Worm (Caenorhabditis elegans) whole organism, L4 larva: Measurements from ENCODE around the gene T23B7.3.
A peak's percentile ranks its signal among the peaks of the same experiment; 100 is the strongest.

ENCODE experiments used
- F10B5.3 ChIP-seq: sonication (generic microtip); optimal IDR thresholded peaks from 2 replicates; lab custom pipeline; 2016; ENCODE audit warnings: mild to moderate bottlenecking, missing genetic modification characterization, missing compliant biosample characterization
- F37D6.2 ChIP-seq: sonication (generic microtip); optimal IDR thresholded peaks from 2 replicates; lab custom pipeline; 2016; ENCODE audit warnings: mild to moderate bottlenecking, missing genetic modification characterization, missing compliant biosample characterization
- T20F7.1 ChIP-seq: fragments of 200-800 bp; sonication (Bioruptor generic); optimal IDR thresholded peaks from 2 replicates; lab custom pipeline; 2018; ENCODE audit warnings: mild to moderate bottlenecking, missing genetic modification characterization, missing compliant biosample characterization
- Y75B8A.6 ChIP-seq: fragments of 200-800 bp; sonication (Bioruptor generic); IDR thresholded peaks from 2 replicates; pipeline ENCODE4 v1.3.6; 2022; ENCODE audit warnings: missing genetic modification reagents, missing genetic modification characterization, missing compliant biosample characterization
- ZK337.2 ChIP-seq: fragments of 200-800 bp; sonication (Bioruptor generic); IDR thresholded peaks from 2 replicates; pipeline ENCODE4 v1.3.6; 2022; ENCODE audit warnings: missing genetic modification reagents, missing genetic modification characterization, missing compliant biosample characterization
- ZK546.5 ChIP-seq, 2 experiments: sonication (generic microtip); optimal IDR thresholded peaks; 2 replicates each; lab custom pipeline; 2017; ENCODE audit warnings: missing biosample characterization in 2 of 2, missing genetic modification characterization in 2 of 2
- aha-1 ChIP-seq: fragments of 150-350 bp; peaks from one replicate; lab custom pipeline; 2014; ENCODE audit warnings: missing biosample characterization, missing genetic modification characterization
- aly-2 ChIP-seq: sonication (generic microtip); optimal IDR thresholded peaks from 2 replicates; lab custom pipeline; 2018; ENCODE audit warnings: missing biosample characterization, missing genetic modification characterization
- ama-1 ChIP-seq: fragments of 150-350 bp; optimal IDR thresholded peaks from 2 replicates; lab custom pipeline; 2014; ENCODE audit warnings: inconsistent platforms, mixed read lengths
- arid-1 ChIP-seq: fragments of 200-800 bp; sonication (Bioruptor generic); conservative IDR thresholded peaks from 2 replicates; pipeline ENCODE4 v1.3.6; 2022; ENCODE audit warnings: missing genetic modification reagents, missing genetic modification characterization, missing compliant biosample characterization
- attf-4 ChIP-seq: sonication (generic microtip); optimal IDR thresholded peaks from 3 replicates; lab custom pipeline; 2017; ENCODE audit warnings: missing biosample characterization, missing genetic modification characterization
- ceh-20 ChIP-seq: fragments of 200-800 bp; sonication (Bioruptor generic); IDR thresholded peaks from 2 replicates; pipeline ENCODE4 v1.3.6; 2022; ENCODE audit warnings: missing genetic modification reagents, missing genetic modification characterization, missing compliant biosample characterization
- ceh-32 ChIP-seq: sonication (generic microtip); optimal IDR thresholded peaks from 2 replicates; lab custom pipeline; 2016; ENCODE audit warnings: mild to moderate bottlenecking, missing genetic modification characterization, missing compliant biosample characterization; ENCODE audit not compliant: poor library complexity
- ceh-62 ChIP-seq: sonication (generic microtip); optimal IDR thresholded peaks from 2 replicates; lab custom pipeline; 2017; ENCODE audit warnings: missing biosample characterization, missing genetic modification characterization
- ceh-82 ChIP-seq: sonication (generic microtip); optimal IDR thresholded peaks from 2 replicates; lab custom pipeline; 2017; ENCODE audit warnings: missing biosample characterization, missing genetic modification characterization
- ces-1 ChIP-seq: fragments of 150-350 bp; sonication (generic microtip); optimal IDR thresholded peaks from 4 replicates; lab custom pipeline; 2014; ENCODE audit warnings: missing biosample characterization, missing genetic modification reagents, missing genetic modification characterization
- cey-2 ChIP-seq: sonication (generic microtip); optimal IDR thresholded peaks from 3 replicates; lab custom pipeline; 2017; ENCODE audit warnings: missing genetic modification characterization, mild to moderate bottlenecking, missing compliant biosample characterization, antibody characterized with exemption, borderline replicate concordance; ENCODE audit not compliant: insufficient read depth
- daf-19 ChIP-seq: fragments of 200-800 bp; sonication (Bioruptor generic); conservative IDR thresholded peaks from 2 replicates; pipeline ENCODE4 v1.3.6; 2022; ENCODE audit warnings: missing genetic modification characterization, missing compliant biosample characterization
- daf-8 ChIP-seq: fragments of 200-800 bp; sonication (Bioruptor generic); IDR thresholded peaks from 2 replicates; pipeline ENCODE4 v1.3.6; 2022; ENCODE audit warnings: missing genetic modification characterization, missing compliant biosample characterization
- dmd-6 ChIP-seq: fragments of 200-800 bp; sonication (Bioruptor generic); IDR thresholded peaks from 2 replicates; pipeline ENCODE4 v1.3.6; 2022; ENCODE audit warnings: missing genetic modification reagents, missing genetic modification characterization, missing compliant biosample characterization
- dmd-9 ChIP-seq: fragments of 200-800 bp; sonication (Bioruptor generic); IDR thresholded peaks from 2 replicates; pipeline ENCODE4 v1.3.6; 2022; ENCODE audit warnings: missing genetic modification reagents, missing genetic modification characterization, missing compliant biosample characterization
- dve-1 ChIP-seq: sonication (generic microtip); optimal IDR thresholded peaks from 2 replicates; lab custom pipeline; 2017; ENCODE audit warnings: antibody characterized with exemption, mild to moderate bottlenecking, missing genetic modification characterization, missing compliant biosample characterization; ENCODE audit not compliant: insufficient read depth
- egl-27 ChIP-seq: sonication (generic microtip); optimal IDR thresholded peaks from 3 replicates; lab custom pipeline; 2017; ENCODE audit warnings: missing biosample characterization, missing genetic modification reagents, missing genetic modification characterization
- egl-43 ChIP-seq: fragments of 200-800 bp; sonication (Bioruptor generic); IDR thresholded peaks from 2 replicates; pipeline ENCODE4 v1.3.6; 2022; ENCODE audit warnings: missing genetic modification reagents, missing genetic modification characterization, missing compliant biosample characterization
- fkh-10 ChIP-seq: fragments of 150-350 bp; optimal IDR thresholded peaks from 2 replicates; lab custom pipeline; 2014; ENCODE audit warnings: missing biosample characterization, missing genetic modification reagents, missing genetic modification characterization
- gei-8 ChIP-seq: fragments of 200-800 bp; sonication (Bioruptor generic); optimal IDR thresholded peaks from 2 replicates; lab custom pipeline; 2018; ENCODE audit warnings: mild to moderate bottlenecking, missing genetic modification characterization, missing compliant biosample characterization
- hif-1 ChIP-seq, 2 experiments: sonication (generic microtip); optimal IDR thresholded peaks; 2 replicates each; lab custom pipeline; 2016 to 2017; ENCODE audit warnings: missing compliant biosample characterization in 2 of 2, missing genetic modification characterization in 2 of 2, missing genetic modification reagents in 2 of 2, missing genotype in 2 of 2, mild to moderate bottlenecking in 1 of 2
- lim-7 ChIP-seq: fragments of 200-800 bp; sonication (Bioruptor generic); IDR thresholded peaks from 2 replicates; pipeline ENCODE4 v1.3.6; 2022; ENCODE audit warnings: missing genetic modification characterization, missing compliant biosample characterization
- lin-15B ChIP-seq: fragments of 150-350 bp; sonication (generic microtip); optimal IDR thresholded peaks from 3 replicates; lab custom pipeline; 2014; ENCODE audit warnings: missing biosample characterization, missing genetic modification characterization
- lin-29 ChIP-seq: fragments of 200-800 bp; sonication (Bioruptor generic); IDR thresholded peaks from 2 replicates; pipeline ENCODE4 v1.3.6; 2022; ENCODE audit warnings: missing genetic modification reagents, missing genetic modification characterization, missing compliant biosample characterization
- lir-3 ChIP-seq: sonication (generic microtip); optimal IDR thresholded peaks from 2 replicates; lab custom pipeline; 2016; ENCODE audit warnings: mild to moderate bottlenecking, missing genetic modification characterization, missing compliant biosample characterization
- lsy-2 ChIP-seq, 2 experiments: fragments of 150-350 bp in 1 of 2; sonication (generic microtip) in 1 of 2; optimal IDR thresholded peaks; 2 replicates each; lab custom pipeline; 2014 to 2017; ENCODE audit warnings: missing biosample characterization in 2 of 2, missing genetic modification characterization in 2 of 2
- madf-5 ChIP-seq, 2 experiments: fragments of 200-800 bp; sonication (Bioruptor generic); IDR thresholded peaks; 2 replicates each; pipeline ENCODE4 v1.3.6; 2022; ENCODE audit warnings: missing compliant biosample characterization in 2 of 2, missing genetic modification characterization in 2 of 2
- madf-9 ChIP-seq: fragments of 200-800 bp; sonication (Bioruptor generic); conservative IDR thresholded peaks from 2 replicates; pipeline ENCODE4 v1.3.6; 2022; ENCODE audit warnings: missing genetic modification reagents, missing genetic modification characterization, missing compliant biosample characterization
- mdl-1 ChIP-seq, 2 experiments: fragments of 150-350 bp in 1 of 2; sonication (generic microtip) in 1 of 2; optimal IDR thresholded peaks; 2 replicates each; lab custom pipeline; 2014 to 2017; ENCODE audit warnings: missing biosample characterization in 2 of 2, missing genetic modification characterization in 2 of 2
- mdt-29 ChIP-seq: fragments of 200-800 bp; sonication (Bioruptor generic); IDR thresholded peaks from 2 replicates; pipeline ENCODE4 v1.3.6; 2022; ENCODE audit warnings: missing genetic modification reagents, missing genetic modification characterization, missing compliant biosample characterization
- mep-1 ChIP-seq: fragments of 150-350 bp; sonication (generic microtip); optimal IDR thresholded peaks from 3 replicates; lab custom pipeline; 2014; ENCODE audit warnings: missing biosample characterization, missing genetic modification characterization
- mes-2 ChIP-seq: sonication (generic microtip); optimal IDR thresholded peaks from 2 replicates; lab custom pipeline; 2016; ENCODE audit warnings: missing genotype, mild to moderate bottlenecking, missing genetic modification characterization, missing compliant biosample characterization; ENCODE audit not compliant: poor library complexity, severe bottlenecking
- mxl-2 ChIP-seq: fragments of 200-800 bp; sonication (Bioruptor generic); conservative IDR thresholded peaks from 2 replicates; pipeline ENCODE4 v1.3.6; 2022; ENCODE audit warnings: missing genetic modification reagents, missing genetic modification characterization, missing compliant biosample characterization
- nhr-25 ChIP-seq: sonication (generic microtip); optimal IDR thresholded peaks from 2 replicates; lab custom pipeline; 2017; ENCODE audit warnings: missing genetic modification characterization, mild to moderate bottlenecking, missing compliant biosample characterization, antibody characterized with exemption, moderate library complexity, borderline replicate concordance; ENCODE audit not compliant: insufficient read depth
- nhr-42 ChIP-seq: fragments of 200-800 bp; sonication (Bioruptor generic); IDR thresholded peaks from 2 replicates; pipeline ENCODE4 v1.3.6; 2022; ENCODE audit warnings: missing genetic modification characterization, missing compliant biosample characterization
- nhr-48 ChIP-seq: sonication (generic microtip); optimal IDR thresholded peaks from 2 replicates; lab custom pipeline; 2016; ENCODE audit warnings: mild to moderate bottlenecking, missing genetic modification characterization, missing compliant biosample characterization
- spr-3 ChIP-seq: fragments of 200-800 bp; sonication (Bioruptor generic); optimal IDR thresholded peaks from 2 replicates; lab custom pipeline; 2018; ENCODE audit warnings: mild to moderate bottlenecking, missing genetic modification characterization, missing compliant biosample characterization
- tag-97 ChIP-seq: fragments of 200-800 bp; sonication (Bioruptor generic); IDR thresholded peaks from 2 replicates; pipeline ENCODE4 v1.3.6; 2022; ENCODE audit warnings: missing genetic modification characterization, missing compliant biosample characterization
- unc-130 ChIP-seq: sonication (generic microtip); optimal IDR thresholded peaks from 2 replicates; lab custom pipeline; 2016; ENCODE audit warnings: missing genetic modification reagents, missing genetic modification characterization, missing compliant biosample characterization
- vab-7 ChIP-seq: fragments of 200-800 bp; sonication (Bioruptor generic); IDR thresholded peaks from 2 replicates; pipeline ENCODE4 v1.3.6; 2022; ENCODE audit warnings: missing genetic modification reagents, missing genetic modification characterization, missing compliant biosample characterization
- zfp-2 ChIP-seq: sonication (generic microtip); optimal IDR thresholded peaks from 2 replicates; lab custom pipeline; 2016; ENCODE audit warnings: mild to moderate bottlenecking, missing genetic modification characterization, missing compliant biosample characterization
- zfp-3 ChIP-seq: fragments of 200-800 bp; sonication (Bioruptor generic); conservative IDR thresholded peaks from 2 replicates; pipeline ENCODE4 v1.3.6; 2022; ENCODE audit warnings: missing genetic modification reagents, missing genetic modification characterization, missing compliant biosample characterization
- zip-2 ChIP-seq: fragments of 150-350 bp; optimal IDR thresholded peaks from 2 replicates; lab custom pipeline; 2014; ENCODE audit warnings: missing biosample characterization, missing genetic modification characterization

T23B7.3 gene

DNA sequence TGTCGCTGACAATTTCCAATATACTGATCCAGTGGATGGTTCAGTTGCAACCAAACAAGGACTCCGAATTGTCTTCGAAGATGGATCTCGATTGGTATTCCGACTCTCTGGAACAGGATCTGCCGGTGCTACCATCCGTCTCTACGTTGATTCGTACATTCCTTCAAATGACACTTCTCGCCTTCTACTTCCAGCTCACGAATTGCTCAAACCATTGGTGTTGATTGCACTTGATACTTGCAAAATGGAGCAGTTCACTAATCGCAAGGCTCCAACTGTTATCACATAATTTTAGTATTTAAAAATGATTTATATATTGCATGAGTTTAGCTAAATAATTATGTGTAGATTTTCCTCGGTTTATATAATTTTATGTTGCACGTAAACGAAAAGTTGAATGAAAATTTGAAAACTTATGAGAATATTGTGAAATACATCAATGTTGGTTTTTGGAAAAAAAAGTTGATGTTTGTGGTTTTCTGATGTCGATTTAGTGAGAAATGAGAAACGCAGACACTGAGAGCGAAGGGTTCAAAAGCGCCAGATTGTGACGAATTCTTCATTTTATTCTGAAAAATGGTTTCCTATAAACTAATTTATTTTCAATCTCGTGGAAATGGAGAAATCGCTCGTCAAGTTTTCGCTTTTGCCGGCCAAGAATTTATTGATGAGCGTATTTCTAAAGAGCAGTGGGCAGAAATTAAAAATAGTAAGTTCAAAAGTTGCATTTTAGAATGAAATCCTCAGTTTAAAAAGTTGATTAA, 41.2 kb downstream of the T23B7.3 start, which contains the start of gene gst-9 (continued):
- no peak for TF ChIP-seq F10B5.3
- no peak for TF ChIP-seq attf-4 (tag; lab: Kevin White, UChicago)
- no peak for TF ChIP-seq ceh-32 (tag; lab: Kevin White, UChicago)
- no peak for TF ChIP-seq daf-19 (GFP tag; lab: Robert Waterston, UW)
- 0 out of 2 replicates have a peak, but pooled peaks have one; percentile 59 for TF ChIP-seq egl-43 (GFP tag; lab: Robert Waterston, UW)
- TF ChIP-seq ZK546.5 (tag; optimal IDR thresholded peaks at IDR 0.05; lab: Kevin White, UChicago) = no peak
- no peak for TF ChIP-seq ceh-20 (GFP tag; lab: Robert Waterston, UW)
- no peak for TF ChIP-seq lin-29 (GFP tag; lab: Robert Waterston, UW)
- TF ChIP-seq aly-2 = no peak
- peak; percentile 25 for TF ChIP-seq spr-3
- no peak for TF ChIP-seq egl-27 (tag; lab: Kevin White, UChicago)
- TF ChIP-seq Y75B8A.6 (GFP tag; lab: Robert Waterston, UW) = no peak; the same call in 1 of the 2 replicates
- no peak for TF ChIP-seq gei-8
- TF ChIP-seq ama-1 (lab: Kevin White, UChicago) = peak; percentile 69
- TF ChIP-seq nhr-48 = no peak
- TF ChIP-seq nhr-25 (tag; lab: Kevin White, UChicago) = no peak
- TF ChIP-seq tag-97 = no peak
- TF ChIP-seq aha-1 (tag; lab: Kevin White, UChicago) = peak; percentile 65
- no peak for TF ChIP-seq arid-1 (GFP tag; lab: Robert Waterston, UW)
- no peak for TF ChIP-seq vab-7 (GFP tag; lab: Robert Waterston, UW)
- TF ChIP-seq ZK337.2 (GFP tag; lab: Robert Waterston, UW) = no peak
- TF ChIP-seq dve-1 (tag; lab: Kevin White, UChicago) = peak; percentile 86
- peak; percentile 23; the same call in 1 of the 2 replicates for TF ChIP-seq madf-9 (GFP tag; lab: Robert Waterston, UW)
- no peak for TF ChIP-seq hif-1 (tag; optimal IDR thresholded peaks at IDR 0.05; lab: Kevin White, UChicago)
- 0 out of 2 replicates have a peak, but pooled peaks have one; percentile 28 for TF ChIP-seq mxl-2 (GFP tag; lab: Robert Waterston, UW)
- TF ChIP-seq lim-7 = no peak
- no peak for TF ChIP-seq dmd-9 (GFP tag; lab: Robert Waterston, UW)
- no peak for TF ChIP-seq fkh-10
- TF ChIP-seq zfp-2 (tag; lab: Kevin White, UChicago) = no peak
- no peak for TF ChIP-seq ceh-62 (tag; lab: Kevin White, UChicago)
- TF ChIP-seq dmd-6 (GFP tag; lab: Robert Waterston, UW) = 0 out of 2 replicates have a peak, but pooled peaks have one; percentile 8
- TF ChIP-seq ceh-82 (tag; lab: Kevin White, UChicago) = no peak
- TF ChIP-seq zip-2 (tag; lab: Kevin White, UChicago) = no peak
- TF ChIP-seq lin-15B (tag; lab: Kevin White, UChicago) = no peak
- peak; percentile 92 for TF ChIP-seq zfp-3 (GFP tag; lab: Robert Waterston, UW)
- no peak for TF ChIP-seq mes-2 (tag; lab: Kevin White, UChicago)
- TF ChIP-seq lsy-2 (tag; optimal IDR thresholded peaks at IDR 0.05; lab: Kevin White, UChicago) = peak in 1 of 2 experiments; percentile 61
- no peak for TF ChIP-seq cey-2 (tag; lab: Kevin White, UChicago)
- no peak for TF ChIP-seq mdl-1 (tag; optimal IDR thresholded peaks at IDR 0.05; lab: Kevin White, UChicago)
- no peak for TF ChIP-seq unc-130 (GFP tag; lab: Kevin White, UChicago)
- TF ChIP-seq ces-1 (GFP tag; lab: Kevin White, UChicago) = no peak
- TF ChIP-seq nhr-42 (GFP tag; lab: Robert Waterston, UW) = 0 out of 2 replicates have a peak, but pooled peaks have one; percentile 64
- peak; percentile 56 for TF ChIP-seq mep-1 (tag; lab: Kevin White, UChicago)
- no peak for TF ChIP-seq F37D6.2
- no peak for TF ChIP-seq madf-5 (GFP tag; IDR thresholded peaks at IDR 0.05; lab: Robert Waterston, UW)
- no peak for TF ChIP-seq lir-3 (tag; lab: Kevin White, UChicago)
- no peak for TF ChIP-seq daf-8
- TF ChIP-seq mdt-29 (GFP tag; lab: Robert Waterston, UW) = peak; percentile 39; the same call in 1 of the 2 replicates
- peak; percentile 13 for TF ChIP-seq T20F7.1 (GFP tag; lab: Kevin White, UChicago)
